Fruit fly (Drosophila melanogaster): ENCODE results near the gene CG2656.

CG2656 gene

dm6 chr3R:7123699-7124098, 20.8 kb upstream of the CG2656 start:
- TF ChIP-seq CG9705 (GFP tag; optimal IDR thresholded peaks at IDR 0.05) (no peak), Dif (GFP tag; optimal IDR thresholded peaks at IDR 0.05; ENCODE audit: partially characterized antibody) (peak; percentile 59), rgr (GFP tag; optimal IDR thresholded peaks at IDR 0.05) (no peak), dl (GFP tag; optimal IDR thresholded peaks at IDR 0.05; ENCODE audit: insufficient read depth in 1 of 2, partially characterized antibody in 2 of 2) (peak in 1 of 2 experiments; percentile 39), lola (GFP tag; optimal IDR thresholded peaks at IDR 0.05) (peak; percentile 28), Hr83 (GFP tag; optimal IDR thresholded peaks at IDR 0.05; ENCODE audit: poor library complexity, severe bottlenecking) (peak; percentile 87)

dm6 chr3R:7124109-7124639, 20.4 kb upstream of the CG2656 start, which contains the start of the genes Alh and CG10098:
Alh (minus strand) TSS chr3R:7124185.
CG10098 (plus strand) TSS chr3R:7124548.
- TF ChIP-seq h (GFP tag; optimal IDR thresholded peaks at IDR 0.05) (peak; percentile 86), Mio (GFP tag; optimal IDR thresholded peaks at IDR 0.05) (peak; percentile 21), Sp1 (GFP tag; optimal IDR thresholded peaks at IDR 0.05) (peak; percentile 81), CG32264 (GFP tag; optimal IDR thresholded peaks at IDR 0.05) (no peak), tai (GFP tag; optimal IDR thresholded peaks at IDR 0.05) (peak; percentile 94), Hr78 (GFP tag; optimal IDR thresholded peaks at IDR 0.05) (no peak), sage (GFP tag; optimal IDR thresholded peaks at IDR 0.05) (peak; percentile 43), GATAd (GFP tag; optimal IDR thresholded peaks at IDR 0.05) (peak; percentile 81), brk (GFP tag; optimal IDR thresholded peaks at IDR 0.05) (peak; percentile 81), OdsH (GFP tag; optimal IDR thresholded peaks at IDR 0.05) (peak; percentile 76), ey (GFP tag; optimal IDR thresholded peaks at IDR 0.05) (peak; percentile 89), dsf (GFP tag; optimal IDR thresholded peaks at IDR 0.05; ENCODE audit: borderline replicate concordance) (peak; percentile 91), sv (GFP tag; optimal IDR thresholded peaks at IDR 0.05) (peak; percentile 84), dl (GFP tag; optimal IDR thresholded peaks at IDR 0.05; ENCODE audit: insufficient read depth in 1 of 2, partially characterized antibody in 2 of 2) (no peak), Hr83 (GFP tag; optimal IDR thresholded peaks at IDR 0.05; ENCODE audit: poor library complexity, severe bottlenecking) (peak; percentile 96), dmrt93B (GFP tag; optimal IDR thresholded peaks at IDR 0.05) (peak; percentile 79), foxo (GFP tag; optimal IDR thresholded peaks at IDR 0.05) (peak in 1 of 2 experiments; percentile 92), usp (GFP tag; optimal IDR thresholded peaks at IDR 0.05) (no peak), rgr (GFP tag; optimal IDR thresholded peaks at IDR 0.05) (peak; percentile 84), Myc (optimal IDR thresholded peaks at IDR 0.05) (peak; percentile 1), Dfd (GFP tag; optimal IDR thresholded peaks at IDR 0.05) (no peak), br (GFP tag; optimal IDR thresholded peaks at IDR 0.05) (peak; percentile 76), Jra (GFP tag; optimal IDR thresholded peaks at IDR 0.05) (peak; percentile 88), Dif (GFP tag; optimal IDR thresholded peaks at IDR 0.05; ENCODE audit: partially characterized antibody) (no peak), fru (GFP tag; optimal IDR thresholded peaks at IDR 0.05) (peak; percentile 84), CG9705 (GFP tag; optimal IDR thresholded peaks at IDR 0.05) (peak; percentile 79), Abd-B (GFP tag; optimal IDR thresholded peaks at IDR 0.05) (no peak), lola (GFP tag; optimal IDR thresholded peaks at IDR 0.05) (no peak), jim (GFP tag; optimal IDR thresholded peaks at IDR 0.05) (peak; percentile 91), Vsx2 (GFP tag; optimal IDR thresholded peaks at IDR 0.05; ENCODE audit: partially characterized antibody) (no peak), Hnf4 (GFP tag; optimal IDR thresholded peaks at IDR 0.05) (peak; percentile 89), pan (optimal IDR thresholded peaks at IDR 0.05) (no peak), CrebA (GFP tag; optimal IDR thresholded peaks at IDR 0.05; ENCODE audit: borderline replicate concordance) (no peak), woc (GFP tag; optimal IDR thresholded peaks at IDR 0.05) (peak; percentile 84), psq (GFP tag; optimal IDR thresholded peaks at IDR 0.05) (peak; percentile 77), HLH106 (tag; optimal IDR thresholded peaks at IDR 0.05) (peak; percentile 90), Rel (GFP tag; optimal IDR thresholded peaks at IDR 0.05) (no peak), Rel (tag; optimal IDR thresholded peaks at IDR 0.05) (peak; percentile 21), N (GFP tag; optimal IDR thresholded peaks at IDR 0.05) (no peak)

All from whole organism, wandering third instar larva.